Worm (Caenorhabditis elegans) whole organism, mixed stage, embryonic: Measurements from ENCODE around the gene Y57E12B.11.

Source experiments
- M03D4.4 ChIP-seq: sonication (generic microtip); optimal IDR thresholded peaks from 2 replicates; lab custom pipeline; 2017; ENCODE audit warnings: mild to moderate bottlenecking, missing genetic modification characterization, missing compliant biosample characterization
- bed-3 ChIP-seq: fragments of 200-800 bp; sonication (Bioruptor generic); optimal IDR thresholded peaks from 3 replicates; lab custom pipeline; 2018; ENCODE audit warnings: mild to moderate bottlenecking, missing genetic modification characterization, moderate library complexity, missing compliant biosample characterization
- blmp-1 ChIP-seq: fragments of 150-350 bp; optimal IDR thresholded peaks from 2 replicates; lab custom pipeline; 2014; ENCODE audit warnings: missing biosample characterization, missing genetic modification characterization
- ceh-39 ChIP-seq: fragments of 150-350 bp; optimal IDR thresholded peaks from 2 replicates; lab custom pipeline; 2014; ENCODE audit warnings: missing biosample characterization, missing genetic modification characterization
- ceh-43 ChIP-seq: fragments of 200-800 bp; sonication (Bioruptor generic); optimal IDR thresholded peaks from 2 replicates; lab custom pipeline; 2018; ENCODE audit warnings: mild to moderate bottlenecking, missing genetic modification characterization, moderate library complexity, missing compliant biosample characterization
- ceh-83 ChIP-seq: fragments of 200-800 bp; sonication (Bioruptor generic); optimal IDR thresholded peaks from 2 replicates; lab custom pipeline; 2018; ENCODE audit warnings: mild to moderate bottlenecking, missing genetic modification characterization, missing compliant biosample characterization
- ces-1 ChIP-seq: fragments of 150-350 bp; optimal IDR thresholded peaks from 2 replicates; lab custom pipeline; 2014; ENCODE audit warnings: missing biosample characterization, missing genetic modification reagents, missing genetic modification characterization
- cnd-1 ChIP-seq: fragments of 200-800 bp; sonication (Bioruptor generic); optimal IDR thresholded peaks from 2 replicates; lab custom pipeline; 2018; ENCODE audit warnings: mild to moderate bottlenecking, missing genetic modification characterization, missing compliant biosample characterization
- elt-1 ChIP-seq: sonication (generic microtip); optimal IDR thresholded peaks from 2 replicates; lab custom pipeline; 2017; ENCODE audit warnings: missing genetic modification characterization, mild to moderate bottlenecking, missing compliant biosample characterization, antibody characterized with exemption, moderate library complexity, borderline replicate concordance; ENCODE audit not compliant: insufficient read depth
- elt-3 ChIP-seq: fragments of 150-350 bp; optimal IDR thresholded peaks from 2 replicates; lab custom pipeline; 2014; ENCODE audit warnings: missing biosample characterization, missing genetic modification characterization
- flh-1 ChIP-seq: fragments of 200-800 bp; sonication (Bioruptor generic); optimal IDR thresholded peaks from 2 replicates; lab custom pipeline; 2018; ENCODE audit warnings: mild to moderate bottlenecking, missing genetic modification characterization, moderate library complexity, missing compliant biosample characterization
- ham-2 ChIP-seq: fragments of 200-800 bp; sonication (Bioruptor generic); optimal IDR thresholded peaks from 2 replicates; lab custom pipeline; 2018; ENCODE audit warnings: mild to moderate bottlenecking, missing genetic modification characterization, missing compliant biosample characterization
- hlh-1 ChIP-seq: fragments of 150-350 bp; optimal IDR thresholded peaks from 2 replicates; lab custom pipeline; 2014; ENCODE audit warnings: missing biosample characterization, missing genetic modification reagents, missing genetic modification characterization
- lsy-2 ChIP-seq: fragments of 150-350 bp; optimal IDR thresholded peaks from 2 replicates; lab custom pipeline; 2014; ENCODE audit warnings: missing biosample characterization, missing genetic modification characterization
- mab-5 ChIP-seq: fragments of 150-350 bp; optimal IDR thresholded peaks from 2 replicates; lab custom pipeline; 2014; ENCODE audit warnings: missing biosample characterization, missing genetic modification characterization
- mep-1 ChIP-seq: fragments of 150-350 bp; optimal IDR thresholded peaks from 2 replicates; lab custom pipeline; 2017; ENCODE audit warnings: missing biosample characterization, missing genetic modification reagents, missing genetic modification characterization, inconsistent platforms
- mls-2 ChIP-seq: sonication (generic microtip); optimal IDR thresholded peaks from 2 replicates; lab custom pipeline; 2016; ENCODE audit warnings: mild to moderate bottlenecking, missing genetic modification characterization, moderate library complexity, missing compliant biosample characterization
- nhr-12 ChIP-seq: fragments of 150-350 bp; optimal IDR thresholded peaks from 2 replicates; lab custom pipeline; 2014; ENCODE audit warnings: missing biosample characterization, missing genetic modification characterization
- nhr-2 ChIP-seq: fragments of 150-350 bp; optimal IDR thresholded peaks from 2 replicates; lab custom pipeline; 2014; ENCODE audit warnings: missing biosample characterization, missing genetic modification characterization
- nhr-237 ChIP-seq: fragments of 150-350 bp; optimal IDR thresholded peaks from 2 replicates; lab custom pipeline; 2014; ENCODE audit warnings: missing biosample characterization, missing genetic modification characterization
- nhr-76 ChIP-seq: sonication (generic microtip); optimal IDR thresholded peaks from 2 replicates; lab custom pipeline; 2017; ENCODE audit warnings: missing biosample characterization, missing genetic modification characterization
- pha-4 ChIP-seq: fragments of 150-350 bp; optimal IDR thresholded peaks from 2 replicates; lab custom pipeline; 2018; ENCODE audit warnings: missing biosample characterization, missing genetic modification reagents, missing genetic modification characterization
- sem-2 ChIP-seq: fragments of 200-800 bp; sonication (Bioruptor generic); optimal IDR thresholded peaks from 2 replicates; lab custom pipeline; 2018; ENCODE audit warnings: mild to moderate bottlenecking, missing genetic modification characterization, missing compliant biosample characterization
- snpc-4 ChIP-seq: fragments of 150-350 bp; optimal IDR thresholded peaks from 2 replicates; lab custom pipeline; 2014; ENCODE audit warnings: missing biosample characterization, missing genetic modification characterization
- sptf-1 ChIP-seq: sonication (generic microtip); optimal IDR thresholded peaks from 2 replicates; lab custom pipeline; 2017; ENCODE audit warnings: mild to moderate bottlenecking, missing genetic modification characterization, moderate library complexity, missing compliant biosample characterization
- unc-120 ChIP-seq: sonication (generic microtip); optimal IDR thresholded peaks from 2 replicates; lab custom pipeline; 2017; ENCODE audit warnings: missing genetic modification characterization, missing compliant biosample characterization; ENCODE audit not compliant: poor library complexity, severe bottlenecking
- unc-39 ChIP-seq: fragments of 150-350 bp; optimal IDR thresholded peaks from 2 replicates; lab custom pipeline; 2014; ENCODE audit warnings: missing biosample characterization, missing genetic modification characterization
- zip-8 ChIP-seq: fragments of 150-350 bp; optimal IDR thresholded peaks from 2 replicates; lab custom pipeline; 2014; ENCODE audit warnings: missing biosample characterization, missing genetic modification characterization

Gene Y57E12B.11

ce11 chrV:6928938-6929337 lies 20.7 kb downstream of the Y57E12B.11 start, which contains the start of gene unc-68:
TSS of gene unc-68 (minus strand) at chrV:6929038.
- TF ChIP-seq bed-3 (no peak), sptf-1 (tag; lab: Kevin White, UChicago) (no peak), ces-1 (no peak), cnd-1 (no peak), M03D4.4 (no peak), unc-120 (tag; lab: Kevin White, UChicago) (no peak), mls-2 (no peak), pha-4 (tag; lab: Kevin White, UChicago) (no peak), zip-8 (no peak)

- TF ChIP-seq sem-2 (GFP tag; lab: Kevin White, UChicago) (no peak), unc-120 (tag; lab: Kevin White, UChicago) (no peak), nhr-2 (no peak), pha-4 (tag; lab: Kevin White, UChicago) (no peak), nhr-237 (no peak), mep-1 (tag; lab: Kevin White, UChicago) (no peak), blmp-1 (tag; lab: Kevin White, UChicago) (no peak), nhr-12 (tag; lab: Kevin White, UChicago) (no peak), nhr-76 (tag; lab: Kevin White, UChicago) (no peak)
Measured at ce11 chrV:6926633-6927032, 23.0 kb downstream of the Y57E12B.11 start.

ce11 chrV:6919251-6919650 lies 30.4 kb downstream of the Y57E12B.11 start:
- TF ChIP-seq flh-1 (GFP tag; lab: Kevin White, UChicago), result no peak
- TF ChIP-seq M03D4.4, result no peak
- TF ChIP-seq cnd-1, result no peak
- TF ChIP-seq lsy-2 (tag; lab: Kevin White, UChicago), result no peak
- TF ChIP-seq mep-1 (tag; lab: Kevin White, UChicago), result no peak
- no peak for TF ChIP-seq nhr-237
- no peak for TF ChIP-seq bed-3
- TF ChIP-seq elt-3 (tag; lab: Kevin White, UChicago), result no peak
- no peak for TF ChIP-seq hlh-1 (tag; lab: Kevin White, UChicago)
- TF ChIP-seq blmp-1 (tag; lab: Kevin White, UChicago), result no peak
- TF ChIP-seq nhr-12 (tag; lab: Kevin White, UChicago), result no peak
- no peak for TF ChIP-seq ham-2 (GFP tag; lab: Kevin White, UChicago)
- TF ChIP-seq snpc-4, result no peak
- TF ChIP-seq nhr-76 (tag; lab: Kevin White, UChicago), result no peak
- no peak for TF ChIP-seq elt-1 (tag; lab: Kevin White, UChicago)
- no peak for TF ChIP-seq ceh-43

DNA sequence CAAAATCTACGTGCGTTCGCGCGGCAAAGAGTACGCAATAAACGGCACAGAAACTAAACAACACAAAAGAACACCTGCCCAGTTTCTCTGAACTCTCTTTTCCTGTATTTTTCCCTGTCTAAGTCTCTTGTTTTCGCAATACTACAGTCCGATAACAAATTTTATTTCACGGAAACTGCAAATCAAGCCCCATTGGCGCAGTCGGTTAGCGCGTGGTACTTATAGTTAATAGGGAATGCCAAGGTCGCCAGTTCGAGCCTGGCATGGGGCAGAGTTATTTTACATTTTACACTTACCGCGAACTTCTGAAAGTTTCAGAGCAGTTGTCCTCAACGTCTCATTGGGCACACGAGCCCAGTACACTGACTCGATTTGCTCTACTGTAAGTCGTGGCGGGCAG lies 32.4 kb downstream of the Y57E12B.11 start:
- no peak for TF ChIP-seq unc-39 (tag; lab: Kevin White, UChicago)
- no peak for TF ChIP-seq mls-2
- TF ChIP-seq ceh-43, result no peak
- no peak for TF ChIP-seq unc-120 (tag; lab: Kevin White, UChicago)
- no peak for TF ChIP-seq blmp-1 (tag; lab: Kevin White, UChicago)
- TF ChIP-seq ham-2 (GFP tag; lab: Kevin White, UChicago), result no peak
- peak; percentile 2 for TF ChIP-seq hlh-1 (tag; lab: Kevin White, UChicago)
- TF ChIP-seq flh-1 (GFP tag; lab: Kevin White, UChicago), result no peak

DNA sequence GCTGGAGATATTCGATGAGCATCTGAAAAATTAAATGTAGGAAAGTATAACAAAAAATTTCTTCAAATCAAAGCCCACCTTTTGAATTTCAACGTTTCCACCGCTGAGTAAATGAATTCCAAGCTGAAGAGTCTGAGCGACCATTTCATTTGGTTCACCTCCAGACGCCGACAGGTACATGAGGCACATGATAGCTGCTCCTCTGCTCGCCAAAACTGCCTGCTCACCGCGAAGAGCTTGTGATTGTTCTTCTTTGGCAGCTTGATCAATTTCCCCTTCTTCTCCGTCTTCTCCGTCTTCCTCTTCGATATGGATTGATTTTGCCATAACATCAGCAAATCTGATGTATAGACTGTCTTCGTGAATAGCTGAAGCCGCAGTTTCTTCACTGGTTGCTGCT lies 43.2 kb downstream of the Y57E12B.11 start:
- TF ChIP-seq zip-8 (no peak), elt-1 (tag; lab: Kevin White, UChicago) (no peak), elt-3 (tag; lab: Kevin White, UChicago) (no peak), bed-3 (no peak), sptf-1 (tag; lab: Kevin White, UChicago) (no peak), unc-39 (tag; lab: Kevin White, UChicago) (no peak), ceh-39 (tag; lab: Kevin White, UChicago) (no peak), mls-2 (no peak), mab-5 (tag; lab: Kevin White, UChicago) (no peak), nhr-76 (tag; lab: Kevin White, UChicago) (no peak), hlh-1 (tag; lab: Kevin White, UChicago) (no peak), nhr-12 (tag; lab: Kevin White, UChicago) (no peak), cnd-1 (no peak), ceh-83 (GFP tag; lab: Kevin White, UChicago) (no peak)
- TF ChIP-seq, all 35 proteins: peak for 0
